Worm (Caenorhabditis elegans) whole organism, young adult: ENCODE measurements around the gene C35C5.8.

Experiments
- B0035.1 ChIP-seq: sonication (generic microtip); optimal IDR thresholded peaks from 2 replicates; lab custom pipeline; 2016; ENCODE audit warnings: missing genetic modification characterization, mild to moderate bottlenecking, missing compliant biosample characterization, missing genotype, missing genetic modification reagents
- F52B5.7 ChIP-seq: sonication (generic microtip); optimal IDR thresholded peaks from 2 replicates; lab custom pipeline; 2016; ENCODE audit warnings: mild to moderate bottlenecking, missing genetic modification characterization, missing compliant biosample characterization
- K11D2.4 ChIP-seq: fragments of 200-800 bp; sonication (Bioruptor generic); IDR thresholded peaks from 2 replicates; pipeline ENCODE4 v1.3.6; 2022; ENCODE audit warnings: missing genetic modification reagents, missing genetic modification characterization, missing compliant biosample characterization
- K12H6.12 ChIP-seq: fragments of 200-800 bp; sonication (Bioruptor generic); optimal IDR thresholded peaks from 2 replicates; lab custom pipeline; 2018; ENCODE audit warnings: mild to moderate bottlenecking, missing genetic modification characterization, missing compliant biosample characterization
- Y53F4B.3 ChIP-seq: fragments of 200-800 bp; sonication (Bioruptor generic); IDR thresholded peaks from 2 replicates; pipeline ENCODE4 v1.3.6; 2022; ENCODE audit warnings: missing genetic modification reagents, missing genetic modification characterization, missing compliant biosample characterization
- Y53G8AR.9 ChIP-seq: fragments of 200-800 bp; sonication (Bioruptor generic); conservative IDR thresholded peaks from 2 replicates; pipeline ENCODE4 v1.3.6; 2022; ENCODE audit warnings: missing genetic modification reagents, missing genetic modification characterization, missing compliant biosample characterization
- Y67H2A.10 ChIP-seq: fragments of 200-800 bp; sonication (Bioruptor generic); conservative IDR thresholded peaks from 2 replicates; pipeline ENCODE4 v1.3.6; 2022; ENCODE audit warnings: missing genetic modification reagents, missing genetic modification characterization, missing compliant biosample characterization
- Y95B8A.8 ChIP-seq: fragments of 200-800 bp; sonication (Bioruptor generic); IDR thresholded peaks from 2 replicates; pipeline ENCODE4 v1.3.6; 2022; ENCODE audit warnings: missing genetic modification reagents, missing genetic modification characterization, missing compliant biosample characterization
- ZK185.1 ChIP-seq: sonication (generic microtip); optimal IDR thresholded peaks from 2 replicates; lab custom pipeline; 2016; ENCODE audit warnings: mild to moderate bottlenecking, missing genetic modification characterization, missing compliant biosample characterization; ENCODE audit not compliant: poor library complexity, severe bottlenecking
- akir-1 ChIP-seq: fragments of 200-800 bp; sonication (Bioruptor generic); optimal IDR thresholded peaks from 2 replicates; lab custom pipeline; 2018; ENCODE audit warnings: mild to moderate bottlenecking, missing genetic modification characterization, moderate library complexity, missing compliant biosample characterization
- aptf-2 ChIP-seq: fragments of 200-800 bp; sonication (Bioruptor generic); conservative IDR thresholded peaks from 2 replicates; pipeline ENCODE4 v1.3.6; 2022; ENCODE audit warnings: missing genetic modification reagents, missing genetic modification characterization, missing compliant biosample characterization
- cebp-1 ChIP-seq, 2 experiments: fragments of 200-800 bp in 1 of 2; sonication (Bioruptor generic) in 1 of 2; sonication (generic microtip) in 1 of 2; IDR thresholded peaks in 1 of 2; optimal IDR thresholded peaks in 1 of 2; 2 replicates each; pipeline versions ENCODE4 v1.3.6 to Lab custom; 2017 to 2022; ENCODE audit warnings: missing compliant biosample characterization in 2 of 2, missing genetic modification characterization in 2 of 2, mild to moderate bottlenecking in 1 of 2, missing genetic modification reagents in 1 of 2, moderate library complexity in 1 of 2
- ceh-91 ChIP-seq: fragments of 200-800 bp; sonication (Bioruptor generic); IDR thresholded peaks from 2 replicates; pipeline ENCODE4 v1.3.6; 2022; ENCODE audit warnings: missing genetic modification reagents, missing genetic modification characterization, missing compliant biosample characterization
- chd-7 ChIP-seq: sonication (generic microtip); optimal IDR thresholded peaks from 2 replicates; lab custom pipeline; 2016; ENCODE audit warnings: mild to moderate bottlenecking, missing genetic modification characterization, moderate library complexity, missing compliant biosample characterization
- dpff-1 ChIP-seq: sonication (generic microtip); optimal IDR thresholded peaks from 2 replicates; lab custom pipeline; 2017; ENCODE audit warnings: mild to moderate bottlenecking, missing genetic modification characterization, missing compliant biosample characterization
- dpl-1 ChIP-seq: fragments of 150-350 bp; optimal IDR thresholded peaks from 2 replicates; lab custom pipeline; 2014; ENCODE audit warnings: missing biosample characterization, missing genetic modification reagents, missing genetic modification characterization
- efl-1 ChIP-seq: fragments of 150-350 bp; optimal IDR thresholded peaks from 2 replicates; lab custom pipeline; 2014; ENCODE audit warnings: missing biosample characterization, missing genetic modification reagents, missing genetic modification characterization
- fkh-3 ChIP-seq: sonication (generic microtip); optimal IDR thresholded peaks from 2 replicates; lab custom pipeline; 2016; ENCODE audit warnings: mild to moderate bottlenecking, missing genetic modification characterization, missing compliant biosample characterization
- him-1 ChIP-seq: sonication (generic microtip); optimal IDR thresholded peaks from 2 replicates; lab custom pipeline; 2016; ENCODE audit warnings: missing genotype, missing genetic modification reagents, missing genetic modification characterization, missing compliant biosample characterization
- hlh-12 ChIP-seq: sonication (generic microtip); optimal IDR thresholded peaks from 2 replicates; lab custom pipeline; 2016; ENCODE audit warnings: missing genetic modification characterization, missing compliant biosample characterization
- hlh-26 ChIP-seq: fragments of 200-800 bp; sonication (Bioruptor generic); conservative IDR thresholded peaks from 2 replicates; pipeline ENCODE4 v1.3.6; 2022; ENCODE audit warnings: missing genetic modification reagents, missing genetic modification characterization, missing compliant biosample characterization
- hmg-1.2 ChIP-seq: fragments of 200-800 bp; sonication (Bioruptor generic); IDR thresholded peaks from 2 replicates; pipeline ENCODE4 v1.3.6; 2022; ENCODE audit warnings: missing genetic modification reagents, missing genetic modification characterization, missing compliant biosample characterization
- hsf-1 ChIP-seq: fragments of 200-800 bp; sonication (Bioruptor generic); IDR thresholded peaks from 2 replicates; pipeline ENCODE4 v1.3.6; 2022; ENCODE audit warnings: missing genetic modification reagents, missing genetic modification characterization, missing compliant biosample characterization
- lag-1 ChIP-seq: fragments of 200-800 bp; sonication (Bioruptor generic); IDR thresholded peaks from 2 replicates; pipeline ENCODE4 v1.3.6; 2022; ENCODE audit warnings: missing genetic modification reagents, missing genetic modification characterization, missing compliant biosample characterization
- let-526 ChIP-seq: fragments of 200-800 bp; sonication (Bioruptor generic); IDR thresholded peaks from 2 replicates; pipeline ENCODE4 v1.3.6; 2022; ENCODE audit warnings: missing genetic modification reagents, missing genetic modification characterization, missing compliant biosample characterization
- lin-35 ChIP-seq, 3 experiments: fragments of 150-350 bp in 2 of 3; sonication (generic microtip) in 1 of 3; optimal IDR thresholded peaks; 2 replicates each; lab custom pipeline; 2014 to 2018; ENCODE audit warnings: missing biosample characterization in 3 of 3, missing genetic modification characterization in 3 of 3, missing genetic modification reagents in 3 of 3
- lin-40 ChIP-seq: sonication (generic microtip); optimal IDR thresholded peaks from 2 replicates; lab custom pipeline; 2016; ENCODE audit warnings: missing genetic modification characterization, mild to moderate bottlenecking, missing compliant biosample characterization, missing genotype, missing genetic modification reagents
- madf-3 ChIP-seq: fragments of 200-800 bp; sonication (Bioruptor generic); IDR thresholded peaks from 2 replicates; pipeline ENCODE4 v1.3.6; 2022; ENCODE audit warnings: missing genetic modification reagents, missing genetic modification characterization, missing compliant biosample characterization
- madf-8 ChIP-seq: fragments of 200-800 bp; sonication (Bioruptor generic); conservative IDR thresholded peaks from 2 replicates; pipeline ENCODE4 v1.3.6; 2022; ENCODE audit warnings: missing genetic modification reagents, missing genetic modification characterization, missing compliant biosample characterization
- mxl-1 ChIP-seq: sonication (generic microtip); optimal IDR thresholded peaks from 2 replicates; lab custom pipeline; 2016; ENCODE audit warnings: missing genetic modification characterization, missing compliant biosample characterization
- nfya-1 ChIP-seq: sonication (generic microtip); optimal IDR thresholded peaks from 2 replicates; lab custom pipeline; 2017; ENCODE audit warnings: antibody characterized with exemption, missing compliant biosample characterization, missing genetic modification characterization, borderline replicate concordance; ENCODE audit not compliant: insufficient read depth
- nhr-27 ChIP-seq: fragments of 200-800 bp; sonication (Bioruptor generic); optimal IDR thresholded peaks from 2 replicates; lab custom pipeline; 2018; ENCODE audit warnings: mild to moderate bottlenecking, missing genetic modification characterization, moderate library complexity, missing compliant biosample characterization
- pbrm-1 ChIP-seq: fragments of 200-800 bp; sonication (Bioruptor generic); IDR thresholded peaks from 2 replicates; pipeline ENCODE4 v1.3.6; 2022; ENCODE audit warnings: missing genetic modification reagents, missing genetic modification characterization, missing compliant biosample characterization
- tlf-1 ChIP-seq: fragments of 200-800 bp; sonication (Bioruptor generic); optimal IDR thresholded peaks from 2 replicates; lab custom pipeline; 2018; ENCODE audit warnings: mild to moderate bottlenecking, missing genetic modification characterization, missing compliant biosample characterization
- unc-62 ChIP-seq: fragments of 150-350 bp; optimal IDR thresholded peaks from 2 replicates; lab custom pipeline; 2014; ENCODE audit warnings: missing biosample characterization, missing genetic modification reagents, missing genetic modification characterization
- ztf-22 ChIP-seq: fragments of 200-800 bp; sonication (Bioruptor generic); optimal IDR thresholded peaks from 2 replicates; lab custom pipeline; 2018; ENCODE audit warnings: mild to moderate bottlenecking, missing genetic modification characterization, moderate library complexity, missing compliant biosample characterization
- ztf-28 ChIP-seq: fragments of 200-800 bp; sonication (Bioruptor generic); IDR thresholded peaks from 2 replicates; pipeline ENCODE4 v1.3.6; 2022; ENCODE audit warnings: missing genetic modification reagents, missing genetic modification characterization, missing compliant biosample characterization

Gene C35C5.8

DNA sequence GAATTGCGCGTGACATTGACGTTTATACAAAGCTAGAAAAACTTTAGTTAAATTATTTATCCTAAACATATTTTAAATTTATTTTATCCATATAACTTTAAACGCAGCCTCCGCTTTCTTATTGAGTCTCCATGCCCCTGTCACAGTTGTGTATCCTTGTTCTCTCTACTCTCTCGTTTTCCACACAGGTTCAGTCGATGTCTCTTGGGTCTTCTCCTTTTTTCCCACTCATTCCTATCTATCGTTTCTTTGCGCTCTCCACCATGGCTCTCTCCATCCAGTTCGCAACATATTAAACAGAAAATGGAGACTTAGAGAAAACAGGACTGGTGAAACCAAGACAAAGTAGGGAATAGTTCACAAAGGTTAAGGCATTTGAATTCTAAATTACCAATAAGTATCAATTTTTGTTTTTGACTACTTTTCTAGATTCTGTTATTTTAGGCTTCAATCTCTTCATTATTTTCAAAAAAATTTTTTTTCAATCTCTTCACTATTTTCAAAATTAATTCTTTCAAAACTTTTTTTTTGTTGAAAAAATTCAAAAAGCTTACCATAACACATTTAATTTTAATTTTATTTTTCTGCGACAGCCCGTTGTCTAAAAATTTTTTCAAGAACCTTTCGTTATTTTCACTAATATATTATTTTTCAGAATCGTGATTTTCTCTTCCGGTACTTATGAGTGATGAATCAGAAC is 11.2 kb upstream of the C35C5.8 start, which contains the start of gene sdc-2 (continued):
- no peak for TF ChIP-seq madf-3
- no peak for TF ChIP-seq pbrm-1 (GFP tag; lab: Robert Waterston, UW)
- TF ChIP-seq mxl-1 (tag; lab: Kevin White, UChicago): no peak
- TF ChIP-seq K11D2.4 (GFP tag; lab: Robert Waterston, UW): peak; percentile 69; the same call in 1 of the 2 replicates
- peak; percentile 37 for TF ChIP-seq K12H6.12 (tag; lab: Kevin White, UChicago)
- no peak for TF ChIP-seq cebp-1 (GFP tag; IDR thresholded peaks at IDR 0.05; lab: Robert Waterston, UW)
- TF ChIP-seq cebp-1 (tag; optimal IDR thresholded peaks at IDR 0.05; lab: Kevin White, UChicago): peak; percentile 84
- TF ChIP-seq hlh-12: no peak
- no peak for TF ChIP-seq hsf-1
- peak; percentile 69 for TF ChIP-seq tlf-1 (GFP tag; lab: Kevin White, UChicago)

- TF ChIP-seq akir-1 (GFP tag; lab: Kevin White, UChicago): no peak
- TF ChIP-seq ztf-28 (GFP tag; lab: Robert Waterston, UW): no peak
- no peak for TF ChIP-seq Y67H2A.10 (GFP tag; lab: Robert Waterston, UW)
- no peak for TF ChIP-seq hmg-1.2 (GFP tag; lab: Robert Waterston, UW)
- no peak for TF ChIP-seq lin-35 (GFP tag; optimal IDR thresholded peaks at IDR 0.05; lab: Kevin White, UChicago)
- TF ChIP-seq Y53G8AR.9 (GFP tag; lab: Robert Waterston, UW): no peak
- no peak for TF ChIP-seq F52B5.7 (tag; lab: Kevin White, UChicago)
These were observed 9.7 kb upstream of the C35C5.8 start for ce11 chrX:11523704-11524103.

DNA sequence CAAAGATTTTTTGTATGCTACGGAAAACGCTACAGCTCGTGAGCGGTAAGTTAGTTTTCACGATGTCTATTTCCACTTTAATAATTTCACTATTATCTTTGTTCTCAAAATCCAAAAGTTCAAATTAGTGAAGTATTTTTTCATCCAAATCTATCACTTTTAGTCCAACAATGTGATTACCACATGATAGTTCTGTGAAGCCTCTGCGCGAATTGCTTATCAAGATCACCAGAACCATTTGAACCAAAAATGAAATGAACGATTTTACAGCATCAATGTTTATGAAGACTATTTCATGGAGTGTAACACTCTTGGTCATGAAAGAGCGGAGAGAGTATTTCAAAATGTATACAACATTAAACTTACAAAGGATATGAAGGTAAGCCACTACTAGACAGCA is 1.1 kb downstream of the C35C5.8 start:
- TF ChIP-seq dpl-1 (no peak), lag-1 (GFP tag; lab: Robert Waterston, UW) (no peak)

- 0 out of 2 replicates have a peak, but pooled peaks have one; percentile 45 for TF ChIP-seq Y95B8A.8 (GFP tag; lab: Robert Waterston, UW)
- TF ChIP-seq lin-40 (tag; lab: Kevin White, UChicago): peak; percentile 3
- TF ChIP-seq efl-1 (GFP tag; lab: Kevin White, UChicago): no peak
- no peak for TF ChIP-seq let-526
- TF ChIP-seq aptf-2 (GFP tag; lab: Robert Waterston, UW): no peak
- TF ChIP-seq nfya-1 (tag; lab: Kevin White, UChicago): no peak
- no peak for TF ChIP-seq hlh-26 (GFP tag; lab: Robert Waterston, UW)
These were observed 3.0 kb downstream of the C35C5.8 start, which contains the start of gene C35C5.9 for ce11 chrX:11536408-11536807. C35C5.9 (plus strand) TSS chrX:11536568.

ce11 chrX:11537240-11537764 is 3.9 kb downstream of the C35C5.8 start, which contains the start of gene gcp-2.2:
gcp-2.2 (plus strand) TSS chrX:11537714.
- TF ChIP-seq madf-8 (GFP tag; lab: Robert Waterston, UW) (no peak), fkh-3 (tag; lab: Kevin White, UChicago) (no peak), chd-7 (tag; lab: Kevin White, UChicago) (no peak), ZK185.1 (tag; lab: Kevin White, UChicago) (no peak), dpl-1 (no peak), dpff-1 (tag; lab: Kevin White, UChicago) (no peak), unc-62 (GFP tag; lab: Kevin White, UChicago) (no peak), ztf-22 (GFP tag; lab: Kevin White, UChicago) (no peak), mxl-1 (tag; lab: Kevin White, UChicago) (no peak), him-1 (tag; lab: Kevin White, UChicago) (no peak), Y53F4B.3 (GFP tag; lab: Robert Waterston, UW) (no peak), B0035.1 (tag; lab: Kevin White, UChicago) (no peak), ceh-91 (GFP tag; lab: Robert Waterston, UW) (no peak), nfya-1 (tag; lab: Kevin White, UChicago) (no peak), nhr-27 (tag; lab: Kevin White, UChicago) (no peak), hmg-1.2 (GFP tag; lab: Robert Waterston, UW) (no peak), Y53G8AR.9 (GFP tag; lab: Robert Waterston, UW) (no peak)
